Fruit fly (Drosophila melanogaster): ENCODE results near the gene Nup93-1.

- TF ChIP-seq CG12768 (GFP tag; optimal IDR thresholded peaks at IDR 0.05), result no peak
- TF ChIP-seq CG33017 (tag; optimal IDR thresholded peaks at IDR 0.05), result no peak
- no peak for TF ChIP-seq Clk (GFP tag; optimal IDR thresholded peaks at IDR 0.05)
- no peak for TF ChIP-seq bab1 (GFP tag; optimal IDR thresholded peaks at IDR 0.05)
- TF ChIP-seq CG7045 (GFP tag; optimal IDR thresholded peaks at IDR 0.05), result no peak
- no peak for TF ChIP-seq ovo (GFP tag; optimal IDR thresholded peaks at IDR 0.05)
- TF ChIP-seq CG14711 (tag; optimal IDR thresholded peaks at IDR 0.05), result no peak
- TF ChIP-seq CG5204 (GFP tag; optimal IDR thresholded peaks at IDR 0.05), result no peak
Measured at dm6 chrX:13797538-13797937, 25.1 kb upstream of the Nup93-1 start, which contains the start of gene CG10996.
